Fruit fly (Drosophila melanogaster) whole organism, wandering third instar larva: ENCODE data around the gene Rph.

Experiments
- Abd-B ChIP-seq: fragments of >200 bp; optimal IDR thresholded peaks from 2 replicates; lab custom pipeline; 2017; ENCODE audit warnings: missing biosample characterization, missing genetic modification characterization
- CG32264 ChIP-seq: fragments of 200-800 bp; sonication (Bioruptor generic); optimal IDR thresholded peaks from 2 replicates; lab custom pipeline; 2016; ENCODE audit warnings: missing biosample characterization, missing genetic modification characterization
- CG9705 ChIP-seq: fragments of 200-800 bp; sonication (Bioruptor generic); optimal IDR thresholded peaks from 2 replicates; lab custom pipeline; 2018; ENCODE audit warnings: missing biosample characterization, mild to moderate bottlenecking, missing genetic modification characterization
- CrebA ChIP-seq: fragments of 200-800 bp; sonication (Bioruptor generic); optimal IDR thresholded peaks from 2 replicates; lab custom pipeline; 2016; ENCODE audit warnings: missing biosample characterization, mild to moderate bottlenecking, missing genetic modification characterization, borderline replicate concordance
- Dif ChIP-seq: fragments of 200-275, 200-300 bp; sonication (Bioruptor generic); optimal IDR thresholded peaks from 2 replicates; lab custom pipeline; 2018; ENCODE audit warnings: missing biosample characterization, missing genetic modification characterization; ENCODE audit not compliant: partially characterized antibody
- HLH106 ChIP-seq: fragments of 200-800 bp; optimal IDR thresholded peaks from 3 replicates; lab custom pipeline; 2019; ENCODE audit warnings: missing biosample characterization, mild to moderate bottlenecking, missing genetic modification characterization, moderate library complexity
- Hnf4 ChIP-seq: fragments of 200-800 bp; sonication (Bioruptor generic); optimal IDR thresholded peaks from 2 replicates; lab custom pipeline; 2016; ENCODE audit warnings: missing biosample characterization, mild to moderate bottlenecking, missing genetic modification characterization
- Hr78 ChIP-seq: fragments of >200 bp; optimal IDR thresholded peaks from 2 replicates; lab custom pipeline; 2017; ENCODE audit warnings: missing biosample characterization, missing genetic modification characterization
- Hr83 ChIP-seq: fragments of 200-300 bp; sonication (Bioruptor generic); optimal IDR thresholded peaks from 2 replicates; lab custom pipeline; 2016; ENCODE audit warnings: missing biosample characterization, mild to moderate bottlenecking, missing genetic modification characterization, moderate library complexity; ENCODE audit not compliant: poor library complexity, severe bottlenecking
- Jra ChIP-seq: sonication (Bioruptor generic); optimal IDR thresholded peaks from 2 replicates; lab custom pipeline; 2016; ENCODE audit warnings: missing biosample characterization, missing genetic modification characterization
- Mio ChIP-seq: sonication (Bioruptor generic); optimal IDR thresholded peaks from 2 replicates; lab custom pipeline; 2016; ENCODE audit warnings: missing biosample characterization, missing genetic modification characterization
- Myc ChIP-seq: fragments of >200 bp; optimal IDR thresholded peaks from 2 replicates; lab custom pipeline; 2017
- N ChIP-seq: fragments of >200 bp; optimal IDR thresholded peaks from 2 replicates; lab custom pipeline; 2018; ENCODE audit warnings: missing biosample characterization, missing external identifiers, missing genetic modification characterization
- OdsH ChIP-seq: fragments of 200-800 bp; sonication (Bioruptor generic); optimal IDR thresholded peaks from 2 replicates; lab custom pipeline; 2016; ENCODE audit warnings: missing biosample characterization, mild to moderate bottlenecking, missing genetic modification characterization
- Rel ChIP-seq, 2 experiments: fragments of 200-800 bp; sonication (Bioruptor generic) in 1 of 2; optimal IDR thresholded peaks; 2 replicates in 1 of 2; 3 replicates in 1 of 2; lab custom pipeline; 2016 to 2019; ENCODE audit warnings: mild to moderate bottlenecking in 2 of 2, missing biosample characterization in 2 of 2, missing genetic modification characterization in 2 of 2, moderate library complexity in 1 of 2
- Sp1 ChIP-seq: fragments of 200-800 bp; sonication (Bioruptor generic); optimal IDR thresholded peaks from 3 replicates; lab custom pipeline; 2019; ENCODE audit warnings: missing biosample characterization, mild to moderate bottlenecking, missing genetic modification characterization, moderate library complexity
- Vsx2 ChIP-seq: fragments of 200-300, 225-300 bp; sonication (Bioruptor generic); optimal IDR thresholded peaks from 2 replicates; lab custom pipeline; 2018; ENCODE audit warnings: missing biosample characterization, missing genetic modification characterization; ENCODE audit not compliant: partially characterized antibody
- br ChIP-seq: fragments of 200-800 bp; sonication (Bioruptor generic); optimal IDR thresholded peaks from 2 replicates; lab custom pipeline; 2016; ENCODE audit warnings: missing biosample characterization, missing genetic modification characterization
- brk ChIP-seq: fragments of 200-800 bp; sonication (Bioruptor generic); optimal IDR thresholded peaks from 2 replicates; lab custom pipeline; 2016; ENCODE audit warnings: missing biosample characterization, mild to moderate bottlenecking, missing genetic modification characterization
- dl ChIP-seq, 2 experiments: fragments of 175-275, 200-275 bp in 1 of 2; fragments of 200-275 bp in 1 of 2; sonication (Bioruptor generic); optimal IDR thresholded peaks; lab custom pipeline; 2018; ENCODE audit warnings: mild to moderate bottlenecking in 2 of 2, missing biosample characterization in 2 of 2, missing genetic modification characterization in 2 of 2, moderate library complexity in 2 of 2; ENCODE audit not compliant: partially characterized antibody in 2 of 2, insufficient read depth in 1 of 2
- dmrt93B ChIP-seq: fragments of 200-800 bp; sonication (Bioruptor generic); optimal IDR thresholded peaks from 2 replicates; lab custom pipeline; 2018; ENCODE audit warnings: missing biosample characterization, mild to moderate bottlenecking, missing genetic modification characterization
- ey ChIP-seq: fragments of 200-800 bp; sonication (Bioruptor generic); optimal IDR thresholded peaks from 2 replicates; lab custom pipeline; 2016; ENCODE audit warnings: missing biosample characterization, missing genetic modification characterization
- foxo ChIP-seq, 2 experiments: fragments of 200-800 bp; sonication (Bioruptor generic); optimal IDR thresholded peaks; 2 replicates in 1 of 2; 3 replicates in 1 of 2; lab custom pipeline; 2016 to 2017; ENCODE audit warnings: missing biosample characterization in 2 of 2, missing genetic modification characterization in 2 of 2
- fru ChIP-seq: fragments of 200-800 bp; sonication (Bioruptor generic); optimal IDR thresholded peaks from 3 replicates; lab custom pipeline; 2016; ENCODE audit warnings: missing biosample characterization, mild to moderate bottlenecking, missing genetic modification characterization
- h ChIP-seq: fragments of 200-800 bp; sonication (Bioruptor generic); optimal IDR thresholded peaks from 3 replicates; lab custom pipeline; 2016; ENCODE audit warnings: missing biosample characterization, mild to moderate bottlenecking, missing genetic modification characterization
- jim ChIP-seq: fragments of 175-275, 200-325 bp; sonication (Bioruptor generic); optimal IDR thresholded peaks from 2 replicates; lab custom pipeline; 2016; ENCODE audit warnings: missing biosample characterization, mild to moderate bottlenecking, missing genetic modification characterization
- lola ChIP-seq: fragments of >200 bp; optimal IDR thresholded peaks from 2 replicates; lab custom pipeline; 2017; ENCODE audit warnings: missing biosample characterization, missing genetic modification characterization
- pan ChIP-seq: fragments of >200 bp; optimal IDR thresholded peaks from 2 replicates; lab custom pipeline; 2017
- psq ChIP-seq: fragments of 200-800 bp; sonication (Bioruptor generic); optimal IDR thresholded peaks from 3 replicates; lab custom pipeline; 2017; ENCODE audit warnings: missing biosample characterization, mild to moderate bottlenecking, missing genetic modification characterization, moderate library complexity
- rgr ChIP-seq: fragments of 200-800 bp; sonication (Bioruptor generic); optimal IDR thresholded peaks from 3 replicates; lab custom pipeline; 2016; ENCODE audit warnings: missing biosample characterization, mild to moderate bottlenecking, missing genetic modification characterization
- sage ChIP-seq: fragments of 200-800 bp; sonication (Bioruptor generic); optimal IDR thresholded peaks from 2 replicates; lab custom pipeline; 2016; ENCODE audit warnings: missing biosample characterization, mild to moderate bottlenecking, missing genetic modification characterization
- sv ChIP-seq: fragments of 200-800 bp; sonication (Bioruptor generic); optimal IDR thresholded peaks from 3 replicates; lab custom pipeline; 2016; ENCODE audit warnings: missing biosample characterization, missing genetic modification characterization
- tai ChIP-seq: sonication (Bioruptor generic); optimal IDR thresholded peaks from 2 replicates; lab custom pipeline; 2016; ENCODE audit warnings: missing biosample characterization, missing genetic modification characterization
- woc ChIP-seq: sonication (Bioruptor generic); optimal IDR thresholded peaks from 2 replicates; lab custom pipeline; 2016; ENCODE audit warnings: missing biosample characterization, mild to moderate bottlenecking, missing genetic modification characterization

Rph gene

dm6 chrX:10717869-10718268, 39.6 kb downstream of the Rph start:
- TF ChIP-seq Abd-B (GFP tag; lab: Kevin White, UChicago) (no peak), CrebA (no peak), Jra (no peak), pan (lab: Kevin White, UChicago) (no peak), Vsx2 (GFP tag; lab: Kevin White, UChicago) (no peak), CG32264 (GFP tag; lab: Kevin White, UChicago) (peak; percentile 45), br (GFP tag; lab: Kevin White, UChicago) (peak; percentile 39), Dif (GFP tag; lab: Kevin White, UChicago) (no peak), brk (GFP tag; lab: Kevin White, UChicago) (no peak), dmrt93B (GFP tag; lab: Kevin White, UChicago) (peak; percentile 39), Sp1 (GFP tag; lab: Kevin White, UChicago) (peak; percentile 44), Rel (GFP tag; optimal IDR thresholded peaks at IDR 0.05; lab: Kevin White, UChicago) (no peak), Rel (tag; optimal IDR thresholded peaks at IDR 0.05; lab: Kevin White, UChicago) (no peak), Hnf4 (GFP tag; lab: Kevin White, UChicago) (peak; percentile 56), HLH106 (peak; percentile 47), N (GFP tag; lab: Kevin White, UChicago) (no peak), woc (GFP tag; lab: Kevin White, UChicago) (no peak), Myc (lab: Kevin White, UChicago) (no peak), foxo (GFP tag; optimal IDR thresholded peaks at IDR 0.05; lab: Kevin White, UChicago) (peak in 1 of 2 experiments; percentile 65), sv (no peak), Mio (no peak), ey (peak; percentile 61), OdsH (peak; percentile 44), fru (GFP tag; lab: Kevin White, UChicago) (peak; percentile 58), jim (GFP tag; lab: Kevin White, UChicago) (no peak), CG9705 (GFP tag; lab: Kevin White, UChicago) (no peak), tai (GFP tag; lab: Kevin White, UChicago) (peak; percentile 43), dl (GFP tag; optimal IDR thresholded peaks at IDR 0.05; lab: Kevin White, UChicago; ENCODE audit: insufficient read depth in 1 of 2, partially characterized antibody in 2 of 2) (no peak), rgr (peak; percentile 72), lola (GFP tag; lab: Kevin White, UChicago) (no peak), Hr78 (GFP tag; lab: Kevin White, UChicago) (no peak), h (GFP tag; lab: Kevin White, UChicago) (peak; percentile 70), psq (GFP tag; lab: Kevin White, UChicago) (peak; percentile 44), sage (GFP tag; lab: Kevin White, UChicago) (no peak), Hr83 (GFP tag; lab: Kevin White, UChicago) (no peak)
